Fruit fly (Drosophila melanogaster) whole organism, adult: ENCODE data around the gene CG8773.

Experiments used
- CG11617 ChIP-seq: fragments of 200-800 bp; sonication (Bioruptor generic); optimal IDR thresholded peaks from 2 replicates; lab custom pipeline; 2017; ENCODE audit warnings: mild to moderate bottlenecking, missing biosample characterization, missing genetic modification reagents, missing genetic modification characterization
- CG12768 ChIP-seq: fragments of 200-800 bp; sonication (Bioruptor generic); optimal IDR thresholded peaks from 2 replicates; lab custom pipeline; 2017; ENCODE audit warnings: missing biosample characterization, missing genetic modification characterization, mild to moderate bottlenecking, moderate library complexity, missing genetic modification reagents
- CG14711 ChIP-seq: fragments of 200-800 bp; sonication (Bioruptor generic); optimal IDR thresholded peaks from 2 replicates; lab custom pipeline; 2018; ENCODE audit warnings: missing biosample characterization, mild to moderate bottlenecking, missing genetic modification characterization, moderate library complexity
- CG1620 ChIP-seq: fragments of 200-800 bp; sonication (Bioruptor generic); optimal IDR thresholded peaks from 2 replicates; lab custom pipeline; 2016; ENCODE audit warnings: missing biosample characterization, missing genetic modification characterization
- CG33017 ChIP-seq: fragments of 200-800 bp; sonication (Bioruptor generic); optimal IDR thresholded peaks from 2 replicates; lab custom pipeline; 2018; ENCODE audit warnings: missing biosample characterization, mild to moderate bottlenecking, missing genetic modification characterization, moderate library complexity
- CG5204 ChIP-seq: fragments of 200-800 bp; sonication (Bioruptor generic); optimal IDR thresholded peaks from 2 replicates; lab custom pipeline; 2016; ENCODE audit warnings: missing biosample characterization, missing genetic modification characterization
- CG7045 ChIP-seq: fragments of 200-800 bp; sonication (Bioruptor generic); optimal IDR thresholded peaks from 2 replicates; lab custom pipeline; 2017; ENCODE audit warnings: missing biosample characterization, mild to moderate bottlenecking, missing genetic modification characterization
- CG7101 ChIP-seq: fragments of 200-800 bp; sonication (Bioruptor generic); optimal IDR thresholded peaks from 2 replicates; lab custom pipeline; 2018; ENCODE audit warnings: missing biosample characterization, mild to moderate bottlenecking, missing genetic modification characterization, moderate library complexity
- Clk ChIP-seq: fragments of 200-800 bp; sonication (Bioruptor generic); optimal IDR thresholded peaks from 2 replicates; lab custom pipeline; 2017; ENCODE audit warnings: missing biosample characterization, missing genetic modification characterization
- Crg-1 ChIP-seq: fragments of 200-800 bp; sonication (Bioruptor generic); optimal IDR thresholded peaks from 2 replicates; lab custom pipeline; 2016; ENCODE audit warnings: missing biosample characterization, missing genetic modification characterization
- Hr96 ChIP-seq: fragments of 200-800 bp; sonication (Bioruptor generic); optimal IDR thresholded peaks from 2 replicates; lab custom pipeline; 2016; ENCODE audit warnings: missing biosample characterization, missing genetic modification characterization
- Mnt ChIP-seq: fragments of 200-800 bp; sonication (Bioruptor generic); optimal IDR thresholded peaks from 2 replicates; lab custom pipeline; 2016; ENCODE audit warnings: missing biosample characterization, mild to moderate bottlenecking, missing genetic modification characterization
- bab1 ChIP-seq: fragments of 200-800 bp; sonication (Bioruptor generic); optimal IDR thresholded peaks from 3 replicates; lab custom pipeline; 2019; ENCODE audit warnings: missing biosample characterization, mild to moderate bottlenecking, missing genetic modification characterization, moderate library complexity
- cic ChIP-seq: fragments of 200-800 bp; sonication (Bioruptor generic); optimal IDR thresholded peaks from 2 replicates; lab custom pipeline; 2017; ENCODE audit warnings: missing biosample characterization, mild to moderate bottlenecking, missing genetic modification characterization, moderate library complexity
- cnc ChIP-seq, 2 experiments: fragments of >200 bp; optimal IDR thresholded peaks; 2 replicates each; lab custom pipeline; 2017
- kay ChIP-seq: fragments of 200-800 bp; sonication (Bioruptor generic); peaks from one replicate; lab custom pipeline; 2016; ENCODE audit warnings: missing biosample characterization, missing genetic modification characterization, borderline replicate concordance
- ovo ChIP-seq: fragments of 200-800 bp; sonication (Bioruptor generic); optimal IDR thresholded peaks from 2 replicates; lab custom pipeline; 2016; ENCODE audit warnings: missing biosample characterization, missing genetic modification characterization
- pad ChIP-seq: fragments of 200-800 bp; sonication (Bioruptor generic); optimal IDR thresholded peaks from 3 replicates; lab custom pipeline; 2017; ENCODE audit warnings: missing biosample characterization, missing genetic modification characterization, mild to moderate bottlenecking, moderate library complexity, missing genetic modification reagents
- tj ChIP-seq: fragments of 200-800 bp; sonication (Bioruptor generic); optimal IDR thresholded peaks from 3 replicates; lab custom pipeline; 2017; ENCODE audit warnings: missing biosample characterization, mild to moderate bottlenecking, missing genetic modification characterization, moderate library complexity
- toe ChIP-seq: fragments of 200-800 bp; sonication (Bioruptor generic); optimal IDR thresholded peaks from 2 replicates; lab custom pipeline; 2016; ENCODE audit warnings: missing biosample characterization, missing genetic modification characterization

CG8773 gene

dm6 chr3R:13270648-13271047 lies 23.9 kb upstream of the CG8773 start:
- TF ChIP-seq CG5204 (GFP tag; lab: Kevin White, UChicago) (no peak), toe (GFP tag; lab: Kevin White, UChicago) (no peak), tj (GFP tag; lab: Kevin White, UChicago) (no peak), CG33017 (no peak), bab1 (GFP tag; lab: Kevin White, UChicago) (no peak), cnc (optimal IDR thresholded peaks at IDR 0.05; lab: Kevin White, UChicago) (no peak), CG7101 (tag; lab: Kevin White, UChicago) (no peak), CG1620 (GFP tag; lab: Kevin White, UChicago) (no peak), pad (GFP tag; lab: Kevin White, UChicago) (no peak), kay (GFP tag; lab: Kevin White, UChicago) (no peak), CG12768 (GFP tag; lab: Kevin White, UChicago) (no peak), Crg-1 (GFP tag; lab: Kevin White, UChicago) (no peak), CG14711 (tag; lab: Kevin White, UChicago) (no peak)

- TF ChIP-seq kay (GFP tag; lab: Kevin White, UChicago): no peak
- peak; percentile 13 for TF ChIP-seq bab1 (GFP tag; lab: Kevin White, UChicago)
- TF ChIP-seq CG14711 (tag; lab: Kevin White, UChicago): peak; percentile 16
These were observed 22.8 kb upstream of the CG8773 start, which contains the start of gene TBC1D5 for dm6 chr3R:13271758-13272157. Gene TBC1D5 (minus strand): TSS chr3R:13272011.

- TF ChIP-seq CG7101 (tag; lab: Kevin White, UChicago) (no peak), pad (GFP tag; lab: Kevin White, UChicago) (no peak), cnc (optimal IDR thresholded peaks at IDR 0.05; lab: Kevin White, UChicago) (no peak), CG12768 (GFP tag; lab: Kevin White, UChicago) (no peak), toe (GFP tag; lab: Kevin White, UChicago) (no peak), Hr96 (GFP tag; lab: Kevin White, UChicago) (no peak), CG11617 (GFP tag; lab: Kevin White, UChicago) (no peak), Crg-1 (GFP tag; lab: Kevin White, UChicago) (no peak), Clk (GFP tag; lab: Kevin White, UChicago) (no peak), CG7045 (GFP tag; lab: Kevin White, UChicago) (no peak), kay (GFP tag; lab: Kevin White, UChicago) (no peak), CG5204 (GFP tag; lab: Kevin White, UChicago) (no peak), ovo (GFP tag; lab: Kevin White, UChicago) (no peak), Mnt (GFP tag; lab: Kevin White, UChicago) (no peak), bab1 (GFP tag; lab: Kevin White, UChicago) (no peak), tj (GFP tag; lab: Kevin White, UChicago) (no peak), CG1620 (GFP tag; lab: Kevin White, UChicago) (no peak), CG33017 (no peak)
These were observed 21.1 kb upstream of the CG8773 start for dm6 chr3R:13273462-13273861.

- no peak for TF ChIP-seq CG1620 (GFP tag; lab: Kevin White, UChicago)
- no peak for TF ChIP-seq Hr96 (GFP tag; lab: Kevin White, UChicago)
- TF ChIP-seq toe (GFP tag; lab: Kevin White, UChicago): no peak
- no peak for TF ChIP-seq cnc (optimal IDR thresholded peaks at IDR 0.05; lab: Kevin White, UChicago)
- no peak for TF ChIP-seq tj (GFP tag; lab: Kevin White, UChicago)
- TF ChIP-seq CG33017: no peak
- TF ChIP-seq bab1 (GFP tag; lab: Kevin White, UChicago): no peak
- no peak for TF ChIP-seq CG12768 (GFP tag; lab: Kevin White, UChicago)
- no peak for TF ChIP-seq CG5204 (GFP tag; lab: Kevin White, UChicago)
- no peak for TF ChIP-seq kay (GFP tag; lab: Kevin White, UChicago)
- TF ChIP-seq cic: no peak
- TF ChIP-seq CG11617 (GFP tag; lab: Kevin White, UChicago): no peak
These were observed 20.2 kb upstream of the CG8773 start for dm6 chr3R:13274257-13274796.

- TF ChIP-seq toe (GFP tag; lab: Kevin White, UChicago): no peak
- TF ChIP-seq Hr96 (GFP tag; lab: Kevin White, UChicago): no peak
- no peak for TF ChIP-seq CG7101 (tag; lab: Kevin White, UChicago)
- no peak for TF ChIP-seq Clk (GFP tag; lab: Kevin White, UChicago)
- TF ChIP-seq CG5204 (GFP tag; lab: Kevin White, UChicago): no peak
- TF ChIP-seq CG12768 (GFP tag; lab: Kevin White, UChicago): no peak
- TF ChIP-seq tj (GFP tag; lab: Kevin White, UChicago): no peak
These were observed 19.1 kb upstream of the CG8773 start for dm6 chr3R:13275473-13275872.

- TF ChIP-seq CG11617 (GFP tag; lab: Kevin White, UChicago) (no peak), cic (no peak), bab1 (GFP tag; lab: Kevin White, UChicago) (no peak), tj (GFP tag; lab: Kevin White, UChicago) (no peak), kay (GFP tag; lab: Kevin White, UChicago) (no peak), Mnt (GFP tag; lab: Kevin White, UChicago) (no peak), Crg-1 (GFP tag; lab: Kevin White, UChicago) (no peak), CG7101 (tag; lab: Kevin White, UChicago) (no peak), CG12768 (GFP tag; lab: Kevin White, UChicago) (no peak), CG7045 (GFP tag; lab: Kevin White, UChicago) (no peak), pad (GFP tag; lab: Kevin White, UChicago) (no peak), Hr96 (GFP tag; lab: Kevin White, UChicago) (no peak), Clk (GFP tag; lab: Kevin White, UChicago) (no peak), CG33017 (no peak), CG5204 (GFP tag; lab: Kevin White, UChicago) (no peak), CG14711 (tag; lab: Kevin White, UChicago) (no peak), toe (GFP tag; lab: Kevin White, UChicago) (no peak)
These were observed 15.1 kb upstream of the CG8773 start, which contains the start of gene CG8630 for dm6 chr3R:13279419-13279818. Gene CG8630 (plus strand): TSS chr3R:13279721.
